Fruit fly (Drosophila melanogaster) whole organism, adult: ENCODE data around the gene Cyp28d2.

ENCODE experiments used
- CG11617 ChIP-seq: fragments of 200-800 bp; sonication (Bioruptor generic); optimal IDR thresholded peaks from 2 replicates; lab custom pipeline; 2017; ENCODE audit warnings: mild to moderate bottlenecking, missing biosample characterization, missing genetic modification reagents, missing genetic modification characterization
- CG12768 ChIP-seq: fragments of 200-800 bp; sonication (Bioruptor generic); optimal IDR thresholded peaks from 2 replicates; lab custom pipeline; 2017; ENCODE audit warnings: missing biosample characterization, missing genetic modification characterization, mild to moderate bottlenecking, moderate library complexity, missing genetic modification reagents
- CG14711 ChIP-seq: fragments of 200-800 bp; sonication (Bioruptor generic); optimal IDR thresholded peaks from 2 replicates; lab custom pipeline; 2018; ENCODE audit warnings: missing biosample characterization, mild to moderate bottlenecking, missing genetic modification characterization, moderate library complexity
- CG1620 ChIP-seq: fragments of 200-800 bp; sonication (Bioruptor generic); optimal IDR thresholded peaks from 2 replicates; lab custom pipeline; 2016; ENCODE audit warnings: missing biosample characterization, missing genetic modification characterization
- CG33017 ChIP-seq: fragments of 200-800 bp; sonication (Bioruptor generic); optimal IDR thresholded peaks from 2 replicates; lab custom pipeline; 2018; ENCODE audit warnings: missing biosample characterization, mild to moderate bottlenecking, missing genetic modification characterization, moderate library complexity
- CG5204 ChIP-seq: fragments of 200-800 bp; sonication (Bioruptor generic); optimal IDR thresholded peaks from 2 replicates; lab custom pipeline; 2016; ENCODE audit warnings: missing biosample characterization, missing genetic modification characterization
- CG7045 ChIP-seq: fragments of 200-800 bp; sonication (Bioruptor generic); optimal IDR thresholded peaks from 2 replicates; lab custom pipeline; 2017; ENCODE audit warnings: missing biosample characterization, mild to moderate bottlenecking, missing genetic modification characterization
- CG7101 ChIP-seq: fragments of 200-800 bp; sonication (Bioruptor generic); optimal IDR thresholded peaks from 2 replicates; lab custom pipeline; 2018; ENCODE audit warnings: missing biosample characterization, mild to moderate bottlenecking, missing genetic modification characterization, moderate library complexity
- Clk ChIP-seq: fragments of 200-800 bp; sonication (Bioruptor generic); optimal IDR thresholded peaks from 2 replicates; lab custom pipeline; 2017; ENCODE audit warnings: missing biosample characterization, missing genetic modification characterization
- Crg-1 ChIP-seq: fragments of 200-800 bp; sonication (Bioruptor generic); optimal IDR thresholded peaks from 2 replicates; lab custom pipeline; 2016; ENCODE audit warnings: missing biosample characterization, missing genetic modification characterization
- Hr96 ChIP-seq: fragments of 200-800 bp; sonication (Bioruptor generic); optimal IDR thresholded peaks from 2 replicates; lab custom pipeline; 2016; ENCODE audit warnings: missing biosample characterization, missing genetic modification characterization
- Mnt ChIP-seq: fragments of 200-800 bp; sonication (Bioruptor generic); optimal IDR thresholded peaks from 2 replicates; lab custom pipeline; 2016; ENCODE audit warnings: missing biosample characterization, mild to moderate bottlenecking, missing genetic modification characterization
- bab1 ChIP-seq: fragments of 200-800 bp; sonication (Bioruptor generic); optimal IDR thresholded peaks from 3 replicates; lab custom pipeline; 2019; ENCODE audit warnings: missing biosample characterization, mild to moderate bottlenecking, missing genetic modification characterization, moderate library complexity
- cic ChIP-seq: fragments of 200-800 bp; sonication (Bioruptor generic); optimal IDR thresholded peaks from 2 replicates; lab custom pipeline; 2017; ENCODE audit warnings: missing biosample characterization, mild to moderate bottlenecking, missing genetic modification characterization, moderate library complexity
- cnc ChIP-seq, 2 experiments: fragments of >200 bp; optimal IDR thresholded peaks; 2 replicates each; lab custom pipeline; 2017
- kay ChIP-seq: fragments of 200-800 bp; sonication (Bioruptor generic); peaks from one replicate; lab custom pipeline; 2016; ENCODE audit warnings: missing biosample characterization, missing genetic modification characterization, borderline replicate concordance
- ovo ChIP-seq: fragments of 200-800 bp; sonication (Bioruptor generic); optimal IDR thresholded peaks from 2 replicates; lab custom pipeline; 2016; ENCODE audit warnings: missing biosample characterization, missing genetic modification characterization
- pad ChIP-seq: fragments of 200-800 bp; sonication (Bioruptor generic); optimal IDR thresholded peaks from 3 replicates; lab custom pipeline; 2017; ENCODE audit warnings: missing biosample characterization, missing genetic modification characterization, mild to moderate bottlenecking, moderate library complexity, missing genetic modification reagents
- tj ChIP-seq: fragments of 200-800 bp; sonication (Bioruptor generic); optimal IDR thresholded peaks from 3 replicates; lab custom pipeline; 2017; ENCODE audit warnings: missing biosample characterization, mild to moderate bottlenecking, missing genetic modification characterization, moderate library complexity
- toe ChIP-seq: fragments of 200-800 bp; sonication (Bioruptor generic); optimal IDR thresholded peaks from 2 replicates; lab custom pipeline; 2016; ENCODE audit warnings: missing biosample characterization, missing genetic modification characterization

Cyp28d2 gene

dm6 chr2L:5229735-5230347, 22.8 kb downstream of the Cyp28d2 start:
- TF ChIP-seq CG7101 (no peak), CG14711 (tag; lab: Kevin White, UChicago) (no peak), CG11617 (GFP tag; lab: Kevin White, UChicago) (no peak)

- TF ChIP-seq Hr96 = no peak
- peak in 1 of 2 experiments; percentile 12 for TF ChIP-seq cnc (optimal IDR thresholded peaks at IDR 0.05; lab: Kevin White, UChicago)
Observed at dm6 chr2L:5230772-5231171, 23.7 kb downstream of the Cyp28d2 start.

- no peak for TF ChIP-seq pad (GFP tag; lab: Kevin White, UChicago)
Observed at dm6 chr2L:5231437-5231836, 24.4 kb downstream of the Cyp28d2 start.

dm6 chr2L:5232175-5232574, 25.1 kb downstream of the Cyp28d2 start:
- no peak for TF ChIP-seq CG12768 (GFP tag; lab: Kevin White, UChicago)
- no peak for TF ChIP-seq CG7101
- no peak for TF ChIP-seq CG5204 (GFP tag; lab: Kevin White, UChicago)
- no peak for TF ChIP-seq CG14711 (tag; lab: Kevin White, UChicago)
- TF ChIP-seq CG1620 (GFP tag; lab: Kevin White, UChicago) = no peak
- TF ChIP-seq cnc (optimal IDR thresholded peaks at IDR 0.05; lab: Kevin White, UChicago) = no peak
- TF ChIP-seq Crg-1 (GFP tag; lab: Kevin White, UChicago) = no peak
- TF ChIP-seq CG11617 (GFP tag; lab: Kevin White, UChicago) = no peak
- TF ChIP-seq Clk (GFP tag; lab: Kevin White, UChicago) = no peak
- TF ChIP-seq tj = no peak
- TF ChIP-seq CG7045 (GFP tag; lab: Kevin White, UChicago) = no peak
- TF ChIP-seq bab1 (GFP tag; lab: Kevin White, UChicago) = no peak
- TF ChIP-seq pad (GFP tag; lab: Kevin White, UChicago) = no peak
- TF ChIP-seq cic = no peak
- TF ChIP-seq ovo (GFP tag; lab: Kevin White, UChicago) = no peak

- TF ChIP-seq Hr96 = no peak
- TF ChIP-seq cnc (optimal IDR thresholded peaks at IDR 0.05; lab: Kevin White, UChicago) = no peak
- no peak for TF ChIP-seq CG1620 (GFP tag; lab: Kevin White, UChicago)
- peak; percentile 64 for TF ChIP-seq Mnt (GFP tag; lab: Kevin White, UChicago)
- TF ChIP-seq CG11617 (GFP tag; lab: Kevin White, UChicago) = no peak
- no peak for TF ChIP-seq toe
- peak; percentile 33 for TF ChIP-seq Clk (GFP tag; lab: Kevin White, UChicago)
- TF ChIP-seq tj = peak; percentile 96
- no peak for TF ChIP-seq CG7101
- peak; percentile 28 for TF ChIP-seq CG33017 (tag; lab: Kevin White, UChicago)
- no peak for TF ChIP-seq ovo (GFP tag; lab: Kevin White, UChicago)
- TF ChIP-seq CG12768 (GFP tag; lab: Kevin White, UChicago) = peak; percentile 32
- peak; percentile 87 for TF ChIP-seq cic
- peak; percentile 2 for TF ChIP-seq Crg-1 (GFP tag; lab: Kevin White, UChicago)
- TF ChIP-seq kay = peak; percentile 84
- no peak for TF ChIP-seq pad (GFP tag; lab: Kevin White, UChicago)
- TF ChIP-seq bab1 (GFP tag; lab: Kevin White, UChicago) = no peak
Observed at dm6 chr2L:5232967-5233909, 26.2 kb downstream of the Cyp28d2 start.

dm6 chr2L:5234714-5235298, 27.7 kb downstream of the Cyp28d2 start:
- TF ChIP-seq cic (no peak), tj (no peak), CG14711 (tag; lab: Kevin White, UChicago) (no peak), CG12768 (GFP tag; lab: Kevin White, UChicago) (no peak), bab1 (GFP tag; lab: Kevin White, UChicago) (no peak), Mnt (GFP tag; lab: Kevin White, UChicago) (no peak), Crg-1 (GFP tag; lab: Kevin White, UChicago) (no peak), kay (no peak), CG1620 (GFP tag; lab: Kevin White, UChicago) (no peak)

dm6 chr2L:5236346-5236809, 29.3 kb downstream of the Cyp28d2 start:
- no peak for TF ChIP-seq bab1 (GFP tag; lab: Kevin White, UChicago)
- no peak for TF ChIP-seq CG7101
- no peak for TF ChIP-seq CG33017 (tag; lab: Kevin White, UChicago)
- TF ChIP-seq CG11617 (GFP tag; lab: Kevin White, UChicago) = no peak
- no peak for TF ChIP-seq Hr96
- TF ChIP-seq CG7045 (GFP tag; lab: Kevin White, UChicago) = no peak
- TF ChIP-seq cnc (optimal IDR thresholded peaks at IDR 0.05; lab: Kevin White, UChicago) = no peak
- no peak for TF ChIP-seq CG14711 (tag; lab: Kevin White, UChicago)
- TF ChIP-seq ovo (GFP tag; lab: Kevin White, UChicago) = no peak
- no peak for TF ChIP-seq Crg-1 (GFP tag; lab: Kevin White, UChicago)
- TF ChIP-seq toe = no peak
- no peak for TF ChIP-seq kay
- no peak for TF ChIP-seq CG5204 (GFP tag; lab: Kevin White, UChicago)
- TF ChIP-seq Mnt (GFP tag; lab: Kevin White, UChicago) = no peak
- no peak for TF ChIP-seq cic
- TF ChIP-seq tj = no peak
